Worm (Caenorhabditis elegans): ENCODE results near the gene trpa-1.

DNA sequence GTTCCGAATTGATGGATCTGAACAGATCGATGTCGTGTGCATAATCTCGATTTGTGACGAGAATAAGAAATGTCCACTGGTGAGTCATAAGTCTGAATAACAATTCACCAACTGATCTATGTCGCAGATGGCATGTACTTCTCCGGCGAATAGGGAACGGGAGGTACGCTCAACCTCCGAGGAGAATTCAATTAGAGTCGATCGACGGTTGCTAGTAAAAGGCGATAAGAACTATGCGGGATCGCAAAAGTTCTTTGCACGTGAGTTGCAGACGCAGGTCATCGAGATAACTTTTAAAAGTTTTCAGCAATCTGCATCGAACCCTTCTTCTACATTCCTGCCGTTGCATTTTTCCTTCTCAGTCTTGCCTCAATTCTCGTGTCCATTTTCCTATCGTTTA, 18.2 kb downstream of the trpa-1 start:
- TF ChIP-seq saeg-2 (GFP tag; IDR thresholded peaks at IDR 0.05) (no peak), nhr-25 (tag; optimal IDR thresholded peaks at IDR 0.05; ENCODE audit: borderline replicate concordance, insufficient read depth) (no peak), aly-2 (tag; optimal IDR thresholded peaks at IDR 0.05) (no peak), Y48G9A.11 (GFP tag; IDR thresholded peaks at IDR 0.05) (no peak), ama-1 (optimal IDR thresholded peaks at IDR 0.05) (no peak), lin-1 (GFP tag; IDR thresholded peaks at IDR 0.05) (no peak), pqm-1 (tag; optimal IDR thresholded peaks at IDR 0.05) (no peak), lin-38 (GFP tag; IDR thresholded peaks at IDR 0.05) (no peak), hlh-30 (tag; optimal IDR thresholded peaks at IDR 0.05; ENCODE audit: insufficient read depth) (no peak), aha-1 (tag) (no peak), lin-39 (tag; optimal IDR thresholded peaks at IDR 0.05) (no peak)

Measured in whole organism, L4 larva.